Fruit fly (Drosophila melanogaster) whole organism, embryonic: Measurements from ENCODE around the gene CG31960.

Source experiments
- Ada2b ChIP-seq: fragments of 200-800 bp; sonication (Bioruptor generic); IDR thresholded peaks from 2 replicates; pipeline ENCODE4 v1.3.6; 2022; ENCODE audit warnings: missing biosample characterization, missing genetic modification characterization
- BtbVII ChIP-seq: fragments of 200-800 bp; sonication (Bioruptor generic); optimal IDR thresholded peaks from 3 replicates; lab custom pipeline; 2017; ENCODE audit warnings: missing biosample characterization, mild to moderate bottlenecking, missing genetic modification characterization
- CG10147 ChIP-seq: fragments of 200-800 bp; sonication (Bioruptor generic); optimal IDR thresholded peaks from 2 replicates; lab custom pipeline; 2019; ENCODE audit warnings: missing biosample characterization, mild to moderate bottlenecking, missing genetic modification characterization, moderate library complexity
- CG10366 ChIP-seq: fragments of 200-800 bp; sonication (Bioruptor generic); IDR thresholded peaks from 2 replicates; pipeline ENCODE4 v1.3.6; 2022; ENCODE audit warnings: missing biosample characterization, missing genetic modification characterization
- CG10565 ChIP-seq: fragments of 200-800 bp; sonication (Bioruptor generic); optimal IDR thresholded peaks from 3 replicates; lab custom pipeline; 2016; ENCODE audit warnings: missing biosample characterization, mild to moderate bottlenecking, missing genetic modification characterization
- CG10654 ChIP-seq: fragments of 200-800 bp; sonication (Bioruptor generic); optimal IDR thresholded peaks from 2 replicates; lab custom pipeline; 2016; ENCODE audit warnings: missing biosample characterization, missing genetic modification characterization
- CG11696 ChIP-seq: fragments of 200-800 bp; sonication (Bioruptor generic); IDR thresholded peaks from 2 replicates; pipeline ENCODE4 v1.3.6; 2022; ENCODE audit warnings: missing biosample characterization, missing genetic modification characterization
- CG12299 ChIP-seq: fragments of 200-800 bp; sonication (Bioruptor generic); optimal IDR thresholded peaks from 2 replicates; lab custom pipeline; 2018; ENCODE audit warnings: missing biosample characterization, mild to moderate bottlenecking, missing genetic modification characterization
- CG1233 ChIP-seq: fragments of 200-800 bp; sonication (Bioruptor generic); optimal IDR thresholded peaks from 4 replicates; lab custom pipeline; 2018; ENCODE audit warnings: missing biosample characterization, mild to moderate bottlenecking, missing genetic modification characterization
- CG14860 ChIP-seq: fragments of 200-800 bp; sonication (Bioruptor generic); IDR thresholded peaks from 3 replicates; pipeline ENCODE4 v1.3.6; 2022; ENCODE audit warnings: missing biosample characterization, missing genetic modification characterization; ENCODE audit not compliant: partially characterized antibody
- CG15269 ChIP-seq: fragments of 200-800 bp; sonication (Bioruptor generic); optimal IDR thresholded peaks from 2 replicates; lab custom pipeline; 2018; ENCODE audit warnings: missing biosample characterization, mild to moderate bottlenecking, missing genetic modification characterization, moderate library complexity
- CG1529 ChIP-seq: fragments of 200-800 bp; sonication (Bioruptor generic); optimal IDR thresholded peaks from 3 replicates; lab custom pipeline; 2018; ENCODE audit warnings: missing biosample characterization, missing genetic modification characterization
- CG15601 ChIP-seq: fragments of 200-800 bp; sonication (Bioruptor generic); optimal IDR thresholded peaks from 3 replicates; lab custom pipeline; 2019; ENCODE audit warnings: missing biosample characterization, mild to moderate bottlenecking, missing genetic modification characterization, moderate library complexity
- CG1602 ChIP-seq: fragments of 200-800 bp; sonication (Bioruptor generic); optimal IDR thresholded peaks from 3 replicates; lab custom pipeline; 2016; ENCODE audit warnings: missing biosample characterization, missing genetic modification characterization
- CG17328 ChIP-seq: fragments of 200-800 bp; sonication (Bioruptor generic); IDR thresholded peaks from 2 replicates; pipeline ENCODE4 v1.3.6; 2022; ENCODE audit warnings: missing biosample characterization, missing genetic modification characterization
- CG3281 ChIP-seq: fragments of 200-800 bp; sonication (Bioruptor generic); optimal IDR thresholded peaks from 3 replicates; lab custom pipeline; 2017; ENCODE audit warnings: missing biosample characterization, mild to moderate bottlenecking, missing genetic modification characterization
- CG4328 ChIP-seq: fragments of 200-800 bp; sonication (Bioruptor generic); optimal IDR thresholded peaks from 3 replicates; lab custom pipeline; 2017; ENCODE audit warnings: missing biosample characterization, missing genetic modification reagents, missing genetic modification characterization
- CG5245 ChIP-seq: fragments of 200-800 bp; sonication (Bioruptor generic); optimal IDR thresholded peaks from 3 replicates; lab custom pipeline; 2016; ENCODE audit warnings: missing biosample characterization, missing genetic modification characterization
- CG6254 ChIP-seq: fragments of 200-800 bp; sonication (Bioruptor generic); optimal IDR thresholded peaks from 3 replicates; lab custom pipeline; 2017; ENCODE audit warnings: mild to moderate bottlenecking, missing biosample characterization, missing genetic modification reagents, missing genetic modification characterization
- CG7745 ChIP-seq: fragments of 200-800 bp; sonication (Bioruptor generic); optimal IDR thresholded peaks from 2 replicates; lab custom pipeline; 2018; ENCODE audit warnings: missing biosample characterization, mild to moderate bottlenecking, missing genetic modification characterization, moderate library complexity
- E2f2 ChIP-seq: fragments of 200-800 bp; sonication (Bioruptor generic); IDR thresholded peaks from 2 replicates; pipeline ENCODE4 v1.3.6; 2022; ENCODE audit warnings: missing biosample characterization, missing genetic modification characterization
- Ets97D ChIP-seq: fragments of 200-800 bp; sonication (Bioruptor generic); optimal IDR thresholded peaks from 3 replicates; lab custom pipeline; 2016; ENCODE audit warnings: missing biosample characterization, missing genetic modification characterization
- Hr78 ChIP-seq, 2 experiments: fragments of 200-800 bp in 1 of 2; fragments of >200 bp in 1 of 2; sonication (Bioruptor generic) in 1 of 2; optimal IDR thresholded peaks; 2 replicates each; lab custom pipeline; 2017 to 2019; ENCODE audit warnings: missing biosample characterization in 2 of 2, missing genetic modification characterization in 2 of 2, mild to moderate bottlenecking in 1 of 2, moderate library complexity in 1 of 2
- Jarid2 ChIP-seq: fragments of 200-800 bp; sonication (Bioruptor generic); optimal IDR thresholded peaks from 3 replicates; lab custom pipeline; 2017; ENCODE audit warnings: mild to moderate bottlenecking, missing biosample characterization, missing genetic modification reagents, missing genetic modification characterization
- Lhr ChIP-seq: fragments of 200-800 bp; sonication (Bioruptor generic); optimal IDR thresholded peaks from 3 replicates; lab custom pipeline; 2017; ENCODE audit warnings: mild to moderate bottlenecking, missing biosample characterization, missing genetic modification reagents, missing genetic modification characterization
- Max ChIP-seq: fragments of 200-800 bp; sonication (Bioruptor generic); optimal IDR thresholded peaks from 2 replicates; lab custom pipeline; 2016; ENCODE audit warnings: missing biosample characterization, mild to moderate bottlenecking, missing genetic modification characterization
- Myb ChIP-seq: fragments of 200-800 bp; sonication (Bioruptor generic); optimal IDR thresholded peaks from 2 replicates; lab custom pipeline; 2016; ENCODE audit warnings: missing biosample characterization, missing genetic modification characterization
- NfI ChIP-seq: fragments of 200-800 bp; sonication (Bioruptor generic); optimal IDR thresholded peaks from 3 replicates; lab custom pipeline; 2018; ENCODE audit warnings: missing biosample characterization, mild to moderate bottlenecking, missing genetic modification characterization, moderate library complexity
- PHDP ChIP-seq: fragments of 200-800 bp; sonication (Bioruptor generic); optimal IDR thresholded peaks from 3 replicates; lab custom pipeline; 2018; ENCODE audit warnings: missing biosample characterization, mild to moderate bottlenecking, missing genetic modification characterization, moderate library complexity
- Xrp1 ChIP-seq: fragments of 200-800 bp; sonication (Bioruptor generic); IDR thresholded peaks from 2 replicates; pipeline ENCODE4 v1.3.6; 2022; ENCODE audit warnings: missing biosample characterization, missing genetic modification characterization
- ap ChIP-seq: fragments of 200-800 bp; sonication (Bioruptor generic); IDR thresholded peaks from 2 replicates; pipeline ENCODE4 v1.3.6; 2022; ENCODE audit warnings: missing biosample characterization, missing genetic modification characterization
- chinmo ChIP-seq: fragments of 200-800 bp; sonication (Bioruptor generic); IDR thresholded peaks from 4 replicates; pipeline ENCODE4 v1.3.6; 2022; ENCODE audit warnings: missing biosample characterization, missing genetic modification characterization; ENCODE audit not compliant: partially characterized antibody
- chn ChIP-seq: fragments of 200-800 bp; sonication (Bioruptor generic); optimal IDR thresholded peaks from 2 replicates; lab custom pipeline; 2016; ENCODE audit warnings: missing biosample characterization, missing genetic modification characterization
- croc ChIP-seq: fragments of 200-800 bp; sonication (Bioruptor generic); conservative IDR thresholded peaks from 3 replicates; pipeline ENCODE4 v1.3.6; 2022; ENCODE audit warnings: missing biosample characterization, missing genetic modification characterization
- ftz-f1 ChIP-seq: fragments of 200-800 bp; sonication (Bioruptor generic); optimal IDR thresholded peaks from 2 replicates; lab custom pipeline; 2016; ENCODE audit warnings: missing biosample characterization, missing genetic modification characterization
- grau ChIP-seq: fragments of 200-800 bp; optimal IDR thresholded peaks from 3 replicates; lab custom pipeline; 2019; ENCODE audit warnings: missing biosample characterization, mild to moderate bottlenecking, missing genetic modification characterization, moderate library complexity
- grn ChIP-seq: fragments of 200-800 bp; sonication (Bioruptor generic); optimal IDR thresholded peaks from 3 replicates; lab custom pipeline; 2017; ENCODE audit warnings: missing biosample characterization, missing genetic modification characterization
- jigr1 ChIP-seq: fragments of 200-800 bp; sonication (Bioruptor generic); IDR thresholded peaks from 3 replicates; pipeline ENCODE4 v1.3.6; 2022; ENCODE audit warnings: missing biosample characterization, missing genetic modification characterization
- nau ChIP-seq: fragments of 200-800 bp; sonication (Bioruptor generic); optimal IDR thresholded peaks from 3 replicates; lab custom pipeline; 2017; ENCODE audit warnings: missing biosample characterization, mild to moderate bottlenecking, missing genetic modification characterization, missing genetic modification reagents
- nom ChIP-seq: fragments of 200-800 bp; sonication (Bioruptor generic); optimal IDR thresholded peaks from 2 replicates; lab custom pipeline; 2017; ENCODE audit warnings: missing biosample characterization, missing genetic modification characterization, mild to moderate bottlenecking, moderate library complexity, missing genetic modification reagents
- org-1 ChIP-seq: fragments of 200-800 bp; sonication (Bioruptor generic); optimal IDR thresholded peaks from 2 replicates; lab custom pipeline; 2017; ENCODE audit warnings: missing biosample characterization, missing genetic modification characterization
- pita ChIP-seq: fragments of 200-800 bp; sonication (Bioruptor generic); optimal IDR thresholded peaks from 2 replicates; lab custom pipeline; 2017; ENCODE audit warnings: missing biosample characterization, mild to moderate bottlenecking, missing genetic modification characterization
- pzg ChIP-seq: fragments of 200-800 bp; sonication (Bioruptor generic); optimal IDR thresholded peaks from 3 replicates; lab custom pipeline; 2018; ENCODE audit warnings: missing biosample characterization, mild to moderate bottlenecking, missing genetic modification characterization, moderate library complexity
- ranshi ChIP-seq: fragments of 200-800 bp; sonication (Bioruptor generic); IDR thresholded peaks from 2 replicates; pipeline ENCODE4 v1.3.6; 2022; ENCODE audit warnings: missing biosample characterization, missing genetic modification characterization
- repo ChIP-seq: fragments of 200-800 bp; sonication (Bioruptor generic); optimal IDR thresholded peaks from 2 replicates; lab custom pipeline; 2016; ENCODE audit warnings: missing biosample characterization, missing genetic modification characterization
- sd ChIP-seq: fragments of 200-800 bp; sonication (Bioruptor generic); optimal IDR thresholded peaks from 3 replicates; lab custom pipeline; 2018; ENCODE audit warnings: missing biosample characterization, mild to moderate bottlenecking, missing genetic modification characterization, moderate library complexity
- tx ChIP-seq: fragments of 200-800 bp; sonication (Bioruptor generic); optimal IDR thresholded peaks from 2 replicates; lab custom pipeline; 2016; ENCODE audit warnings: missing biosample characterization, missing genetic modification characterization
- vnd ChIP-seq: fragments of 200-800 bp; sonication (Bioruptor generic); IDR thresholded peaks from 3 replicates; pipeline ENCODE4 v1.3.6; 2022; ENCODE audit warnings: missing biosample characterization, missing genetic modification characterization; ENCODE audit not compliant: partially characterized antibody
- zfh1 ChIP-seq: fragments of 200-800 bp; sonication (Bioruptor generic); IDR thresholded peaks from 3 replicates; pipeline ENCODE4 v1.3.6; 2022; ENCODE audit warnings: missing biosample characterization, missing genetic modification characterization

The CG31960 gene

DNA sequence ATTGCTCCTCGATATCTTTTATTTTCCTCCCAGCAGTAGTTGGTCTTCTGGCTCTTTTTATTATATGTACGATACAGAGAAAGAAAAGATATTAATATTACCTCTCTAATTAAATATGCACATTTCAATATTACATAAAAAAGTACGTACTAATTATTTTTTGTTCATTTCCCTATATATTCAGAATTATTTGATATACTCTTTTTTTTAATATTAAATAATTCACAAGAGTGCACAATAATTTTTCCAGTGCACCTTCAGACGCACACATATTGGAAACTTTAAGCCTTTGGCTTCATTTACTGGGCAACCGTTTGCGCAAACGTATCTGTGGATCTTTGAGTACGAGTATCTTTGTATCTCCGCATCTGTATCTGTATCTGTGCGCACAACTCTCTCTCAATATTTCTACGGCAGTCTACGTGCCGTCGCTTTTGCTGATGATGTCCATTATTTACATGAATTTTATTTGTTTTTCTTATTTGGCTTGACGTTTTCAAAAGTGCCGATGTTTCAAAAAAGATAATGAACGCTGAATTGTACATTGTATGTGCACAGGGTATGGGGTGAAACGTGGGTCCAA is 8.0 kb upstream of the CG31960 start (continued):
- TF ChIP-seq tx (no peak), pita (GFP tag; lab: Kevin White, UChicago) (no peak), Xrp1 (peak; percentile 92), grau (tag; lab: Kevin White, UChicago) (peak; percentile 92), org-1 (GFP tag; lab: Kevin White, UChicago) (peak; percentile 69), croc (peak; percentile 80), CG11696 (GFP tag; lab: Robert Waterston, UW) (peak; percentile 61), CG6254 (GFP tag; lab: Kevin White, UChicago) (peak; percentile 58), CG10565 (GFP tag; lab: Kevin White, UChicago) (no peak), Jarid2 (GFP tag; lab: Kevin White, UChicago) (peak; percentile 57), jigr1 (GFP tag; lab: Robert Waterston, UW) (peak; percentile 43; the same call in 1 of the 3 replicates), Ets97D (GFP tag; lab: Kevin White, UChicago) (no peak), ranshi (GFP tag; lab: Robert Waterston, UW) (peak; percentile 87), ap (GFP tag; lab: Robert Waterston, UW) (peak; percentile 80), repo (no peak), CG17328 (GFP tag; lab: Robert Waterston, UW) (peak; percentile 90), CG12299 (tag; lab: Kevin White, UChicago) (peak; percentile 82), vnd (no peak), CG10366 (GFP tag; lab: Robert Waterston, UW) (peak; percentile 71), sd (tag; lab: Kevin White, UChicago) (peak; percentile 16), pzg (GFP tag; lab: Kevin White, UChicago) (no peak), ftz-f1 (GFP tag; lab: Kevin White, UChicago) (no peak), NfI (peak; percentile 66), PHDP (peak; percentile 91), Myb (GFP tag; lab: Kevin White, UChicago) (no peak), chn (GFP tag; lab: Kevin White, UChicago) (no peak), E2f2 (GFP tag; lab: Robert Waterston, UW) (peak; percentile 58; the same call in 1 of the 2 replicates), grn (GFP tag; lab: Kevin White, UChicago) (peak; percentile 84), CG1602 (GFP tag; lab: Kevin White, UChicago) (peak; percentile 84), BtbVII (GFP tag; lab: Kevin White, UChicago) (peak; percentile 80), Hr78 (GFP tag; optimal IDR thresholded peaks at IDR 0.05; lab: Kevin White, UChicago) (peak in 1 of 2 experiments; percentile 55), Ada2b (GFP tag; lab: Robert Waterston, UW) (peak; percentile 63), CG1529 (GFP tag; lab: Kevin White, UChicago) (peak; percentile 74), CG4328 (GFP tag; lab: Kevin White, UChicago) (peak; percentile 69), Lhr (GFP tag; lab: Kevin White, UChicago) (peak; percentile 57), CG15601 (peak; percentile 90), chinmo (GFP tag; lab: Robert Waterston, UW) (no peak), CG14860 (GFP tag; lab: Robert Waterston, UW) (no peak), Max (GFP tag; lab: Kevin White, UChicago) (peak; percentile 46), CG1233 (GFP tag; lab: Kevin White, UChicago) (peak; percentile 82), CG10654 (GFP tag; lab: Kevin White, UChicago) (peak; percentile 55), nau (peak; percentile 63), CG3281 (peak; percentile 73), CG10147 (GFP tag; lab: Kevin White, UChicago) (peak; percentile 79), CG7745 (tag; lab: Kevin White, UChicago) (no peak), zfh1 (GFP tag; lab: Robert Waterston, UW) (peak; percentile 80), nom (peak; percentile 89), CG5245 (GFP tag; lab: Kevin White, UChicago) (peak; percentile 58), CG15269 (tag; lab: Kevin White, UChicago) (peak; percentile 89)
